Worm (Caenorhabditis elegans) whole organism, early embryonic: ENCODE data around the gene prmn-1.

ENCODE experiments used
- F13C5.2 ChIP-seq: sonication (generic microtip); optimal IDR thresholded peaks from 2 replicates; lab custom pipeline; 2017; ENCODE audit warnings: mild to moderate bottlenecking, missing genetic modification characterization, inconsistent platforms, missing compliant biosample characterization
- ama-1 ChIP-seq: fragments of 150-350 bp; optimal IDR thresholded peaks from 2 replicates; lab custom pipeline; 2014
- ceh-36 ChIP-seq: sonication (generic microtip); optimal IDR thresholded peaks from 2 replicates; lab custom pipeline; 2016; ENCODE audit warnings: missing genetic modification characterization, inconsistent platforms, missing compliant biosample characterization
- flt-1 ChIP-seq: fragments of 200-800 bp; sonication (Bioruptor generic); IDR thresholded peaks from 2 replicates; pipeline ENCODE4 v1.3.6; 2022; ENCODE audit warnings: missing genetic modification characterization, missing compliant biosample characterization
- tra-4 ChIP-seq: sonication (generic microtip); optimal IDR thresholded peaks from 2 replicates; lab custom pipeline; 2017; ENCODE audit warnings: missing genetic modification characterization, missing compliant biosample characterization

DNA sequence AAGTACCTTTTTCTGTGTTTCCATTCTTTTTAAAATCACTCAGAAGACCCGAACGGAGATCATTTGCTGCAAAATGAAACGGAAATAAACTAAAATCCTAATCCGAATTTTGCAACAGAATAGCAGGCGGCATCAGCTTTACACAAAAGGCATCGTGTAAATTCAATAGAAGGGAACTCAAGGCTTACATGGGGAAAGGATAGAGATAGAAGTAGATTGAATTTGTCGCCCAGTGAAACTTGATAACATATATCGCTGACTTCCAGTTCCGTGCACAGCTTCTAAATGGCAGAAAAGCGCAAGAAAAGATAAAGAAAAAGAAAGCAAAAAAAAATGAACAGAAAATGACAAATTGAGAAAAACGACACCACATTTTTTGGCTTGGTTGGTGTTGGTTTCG is 21.0 kb downstream of the prmn-1 start, which contains the start of gene slo-2:
- TF ChIP-seq ama-1 (lab: Kevin White, UChicago) (no peak), flt-1 (no peak), ceh-36 (tag; lab: Kevin White, UChicago) (no peak), tra-4 (tag; lab: Kevin White, UChicago) (no peak), F13C5.2 (tag; lab: Kevin White, UChicago) (no peak)
